Worm (Caenorhabditis elegans): ENCODE results near the gene grdn-1.

DNA sequence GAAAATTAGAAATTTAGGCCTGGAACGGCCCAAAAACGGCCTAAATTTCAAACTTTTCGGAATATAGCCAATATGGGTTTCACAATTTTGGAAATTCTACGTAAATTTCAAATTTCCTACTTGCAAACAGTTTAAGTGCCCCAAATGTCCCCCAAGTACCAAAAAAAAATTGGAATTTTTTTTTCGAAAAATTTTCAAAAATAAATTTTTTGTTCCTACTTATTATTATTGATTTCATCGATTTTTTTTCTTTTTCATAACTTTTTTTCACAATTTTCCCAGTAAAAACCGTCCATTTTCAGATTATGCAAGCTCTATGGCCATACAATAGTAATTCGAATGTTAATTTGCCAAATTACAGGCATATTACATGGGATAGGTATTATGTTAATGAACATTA is 21.0 kb upstream of the grdn-1 start, which contains the start of gene Y51A2D.21:
- TF ChIP-seq lin-15B (tag; optimal IDR thresholded peaks at IDR 0.05), result no peak
- no peak for TF ChIP-seq ztf-11 (tag; optimal IDR thresholded peaks at IDR 0.05)
- no peak for TF ChIP-seq nhr-237 (tag; optimal IDR thresholded peaks at IDR 0.05)
- TF ChIP-seq nhr-76 (tag; optimal IDR thresholded peaks at IDR 0.05), result no peak
- TF ChIP-seq pha-4 (tag; optimal IDR thresholded peaks at IDR 0.05), result no peak
- TF ChIP-seq pqm-1 (tag; optimal IDR thresholded peaks at IDR 0.05), result no peak
- TF ChIP-seq nfya-1 (tag; optimal IDR thresholded peaks at IDR 0.05; ENCODE audit: insufficient read depth), result no peak
- TF ChIP-seq zag-1 (tag; optimal IDR thresholded peaks at IDR 0.05), result no peak
- TF ChIP-seq ama-1 (optimal IDR thresholded peaks at IDR 0.05), result no peak
- no peak for TF ChIP-seq nhr-43 (tag; optimal IDR thresholded peaks at IDR 0.05; ENCODE audit: poor library complexity, severe bottlenecking)
- TF ChIP-seq R02D3.7 (tag; optimal IDR thresholded peaks at IDR 0.05), result no peak

All from whole organism, L3 larva.